Worm (Caenorhabditis elegans): ENCODE data around the gene F13E9.11.

F13E9.11 gene

DNA sequence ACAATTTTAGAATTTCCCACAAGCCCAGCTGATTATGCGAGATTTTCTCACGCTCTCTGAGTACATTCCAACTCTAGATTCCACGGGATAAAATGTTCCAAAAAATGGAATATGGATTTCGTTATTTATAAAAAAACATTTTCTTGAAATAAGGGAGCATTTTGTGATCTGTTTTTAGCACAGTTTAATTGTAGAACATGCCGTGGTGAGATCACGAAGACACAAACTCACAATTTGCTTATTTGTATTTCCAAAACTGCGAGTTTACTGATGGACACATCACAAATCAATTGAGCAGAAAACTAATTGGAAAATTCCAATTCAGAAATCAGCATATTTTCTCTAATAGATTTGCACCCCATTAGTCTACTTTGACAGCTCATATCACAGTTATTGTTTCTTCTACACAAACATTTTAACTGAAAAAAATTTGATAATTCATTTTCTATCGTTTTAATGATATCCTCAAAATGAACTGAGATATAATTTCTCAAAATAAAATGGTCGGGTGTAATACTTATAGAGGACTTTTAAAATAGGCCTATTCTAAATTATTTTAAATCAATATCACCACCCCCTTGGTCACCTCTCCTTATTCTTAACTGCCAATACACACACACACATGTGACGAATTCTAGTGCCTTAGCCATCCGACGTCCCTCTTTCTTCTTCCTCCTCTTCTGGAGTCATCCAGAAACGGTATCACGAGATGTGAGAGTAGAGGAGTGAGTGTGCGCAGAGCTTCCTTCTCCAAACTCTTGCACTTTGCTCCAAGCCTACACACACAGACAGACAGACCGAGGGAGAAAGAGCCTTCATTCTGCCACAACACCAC lies 47.9 kb downstream of the F13E9.11 start:
- TF ChIP-seq ahr-1 (tag; optimal IDR thresholded peaks at IDR 0.05), result peak; percentile 17
- no peak for TF ChIP-seq ceh-6 (GFP tag; optimal IDR thresholded peaks at IDR 0.05)
- TF ChIP-seq zip-5 (tag; optimal IDR thresholded peaks at IDR 0.05), result no peak
- no peak for TF ChIP-seq ets-4 (tag; optimal IDR thresholded peaks at IDR 0.05)
- no peak for TF ChIP-seq nhr-232 (tag; optimal IDR thresholded peaks at IDR 0.05)
- peak; percentile 75 for TF ChIP-seq hlh-30 (tag; optimal IDR thresholded peaks at IDR 0.05; ENCODE audit: insufficient read depth)
- TF ChIP-seq hlh-13 (GFP tag; optimal IDR thresholded peaks at IDR 0.05), result no peak
- no peak for TF ChIP-seq npax-4 (tag; optimal IDR thresholded peaks at IDR 0.05)
- TF ChIP-seq ref-2 (tag; optimal IDR thresholded peaks at IDR 0.05), result no peak
- no peak for TF ChIP-seq ceh-31 (tag; optimal IDR thresholded peaks at IDR 0.05)
- peak; percentile 9 for TF ChIP-seq che-1 (tag; optimal IDR thresholded peaks at IDR 0.05)
- TF ChIP-seq F13H6.1 (tag; optimal IDR thresholded peaks at IDR 0.05), result no peak

DNA sequence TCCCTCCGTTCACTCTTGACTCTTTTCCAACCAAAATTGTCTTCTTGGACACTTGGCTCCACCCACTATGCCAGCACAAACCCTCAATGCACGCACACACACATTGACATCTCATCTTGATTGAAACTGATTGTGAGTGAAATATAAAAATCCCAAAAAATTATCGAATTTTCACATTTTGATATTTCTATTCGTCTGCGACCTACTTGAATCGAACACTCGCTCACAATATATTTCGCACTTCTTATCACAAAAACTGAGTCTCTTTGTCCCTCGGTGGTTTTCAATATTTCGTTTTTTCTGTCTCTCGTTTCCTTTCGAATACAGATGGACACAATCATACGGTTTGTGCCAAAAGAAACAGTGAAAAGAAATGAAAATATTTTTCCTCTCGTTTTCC lies 48.8 kb downstream of the F13E9.11 start:
- TF ChIP-seq pha-2 (tag; optimal IDR thresholded peaks at IDR 0.05) (no peak), madf-2 (tag; optimal IDR thresholded peaks at IDR 0.05) (no peak), lin-11 (tag; optimal IDR thresholded peaks at IDR 0.05) (no peak), gmeb-2 (tag; optimal IDR thresholded peaks at IDR 0.05) (no peak), tbx-2 (tag; optimal IDR thresholded peaks at IDR 0.05) (no peak), nfya-1 (tag; optimal IDR thresholded peaks at IDR 0.05) (no peak), elt-4 (tag; optimal IDR thresholded peaks at IDR 0.05) (no peak), nhr-232 (tag; optimal IDR thresholded peaks at IDR 0.05) (no peak), C08G9.2 (tag; optimal IDR thresholded peaks at IDR 0.05) (no peak)

DNA sequence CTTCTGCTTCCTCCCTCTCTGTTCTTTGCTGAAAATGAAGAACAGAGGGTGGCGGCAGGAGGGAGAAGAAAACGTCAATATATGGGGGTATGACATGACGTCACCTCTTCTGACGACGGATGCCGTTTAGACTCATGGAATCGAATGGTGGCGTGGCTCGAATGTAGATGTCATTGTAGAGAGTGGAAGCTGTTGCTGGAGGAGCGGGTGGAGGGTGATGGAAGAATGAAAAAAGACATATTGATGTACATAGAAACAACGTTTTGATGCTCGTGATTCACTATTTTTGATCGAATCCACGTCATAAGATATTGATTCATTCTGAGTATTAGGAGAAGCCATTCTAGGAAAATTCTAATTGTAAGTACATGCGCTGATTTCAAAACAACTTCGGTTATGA lies 49.9 kb downstream of the F13E9.11 start:
- TF ChIP-seq F13H6.1 (tag; optimal IDR thresholded peaks at IDR 0.05) (no peak), lin-11 (tag; optimal IDR thresholded peaks at IDR 0.05) (no peak), mec-3 (tag; optimal IDR thresholded peaks at IDR 0.05; ENCODE audit: borderline replicate concordance) (no peak), ceh-19 (GFP tag; optimal IDR thresholded peaks at IDR 0.05) (no peak), eyg-1 (tag; optimal IDR thresholded peaks at IDR 0.05) (no peak), elt-4 (tag; optimal IDR thresholded peaks at IDR 0.05) (no peak), unc-55 (GFP tag; optimal IDR thresholded peaks at IDR 0.05) (no peak), tbx-7 (tag; optimal IDR thresholded peaks at IDR 0.05) (no peak), sdc-2 (tag; optimal IDR thresholded peaks at IDR 0.05) (no peak), ceh-45 (GFP tag; IDR thresholded peaks at IDR 0.05) (no peak), ceh-18 (tag; optimal IDR thresholded peaks at IDR 0.05) (no peak), fkh-10 (GFP tag; optimal IDR thresholded peaks at IDR 0.05) (no peak), ceh-9 (tag; optimal IDR thresholded peaks at IDR 0.05) (no peak), unc-42 (tag; optimal IDR thresholded peaks at IDR 0.05) (no peak), tbx-2 (tag; optimal IDR thresholded peaks at IDR 0.05) (no peak)

DNA sequence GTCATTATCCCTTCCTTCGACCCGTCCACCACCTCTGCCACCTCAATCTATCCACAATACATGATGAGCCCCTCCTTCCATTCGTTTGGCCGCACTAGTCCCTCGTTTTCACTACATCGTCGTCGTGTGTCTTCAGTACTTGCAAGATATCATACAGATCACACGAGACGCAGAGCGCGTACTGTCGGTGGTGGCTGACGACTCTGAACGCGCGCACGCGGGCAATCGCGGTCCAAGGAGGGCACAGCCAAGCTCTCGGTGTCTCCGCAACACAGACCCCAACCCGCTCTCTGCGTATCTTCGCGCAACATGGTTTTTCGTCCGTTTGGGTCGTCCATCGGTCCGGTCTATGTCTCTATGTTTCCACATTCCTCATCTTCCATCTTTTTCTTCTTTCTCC lies 51.9 kb downstream of the F13E9.11 start:
- TF ChIP-seq mec-3 (tag; optimal IDR thresholded peaks at IDR 0.05; ENCODE audit: borderline replicate concordance), result no peak
- TF ChIP-seq ceh-22 (tag; optimal IDR thresholded peaks at IDR 0.05), result no peak
- peak; percentile 56 for TF ChIP-seq ceh-34 (tag; optimal IDR thresholded peaks at IDR 0.05)
- TF ChIP-seq ref-2 (tag; optimal IDR thresholded peaks at IDR 0.05), result peak; percentile 68
- no peak for TF ChIP-seq gmeb-2 (tag; optimal IDR thresholded peaks at IDR 0.05)
- TF ChIP-seq unc-55 (GFP tag; optimal IDR thresholded peaks at IDR 0.05), result no peak
- no peak for TF ChIP-seq nhr-11 (tag; optimal IDR thresholded peaks at IDR 0.05)
- no peak for TF ChIP-seq hlh-8 (tag; optimal IDR thresholded peaks at IDR 0.05)
- TF ChIP-seq pqm-1 (tag; optimal IDR thresholded peaks at IDR 0.05), result no peak
- no peak for TF ChIP-seq Y22D7AL.16 (tag; optimal IDR thresholded peaks at IDR 0.05)
- no peak for TF ChIP-seq che-1 (tag; optimal IDR thresholded peaks at IDR 0.05)
- TF ChIP-seq npax-4 (tag; optimal IDR thresholded peaks at IDR 0.05), result no peak
- TF ChIP-seq elt-4 (tag; optimal IDR thresholded peaks at IDR 0.05), result no peak
- peak; percentile 10 for TF ChIP-seq ceh-14 (tag; optimal IDR thresholded peaks at IDR 0.05)
- TF ChIP-seq pros-1 (tag; optimal IDR thresholded peaks at IDR 0.05), result peak; percentile 65
- TF ChIP-seq elt-2 (tag; optimal IDR thresholded peaks at IDR 0.05), result peak; percentile 36
- no peak for TF ChIP-seq K02D7.2 (tag; optimal IDR thresholded peaks at IDR 0.05)
- TF ChIP-seq pha-4 (tag; optimal IDR thresholded peaks at IDR 0.05), result no peak
- no peak for TF ChIP-seq pat-9 (tag; optimal IDR thresholded peaks at IDR 0.05)
- TF ChIP-seq unc-3 (GFP tag; conservative IDR thresholded peaks at IDR 0.05), result no peak
- no peak for TF ChIP-seq unc-3 (tag; optimal IDR thresholded peaks at IDR 0.05)
- TF ChIP-seq pha-2 (tag; optimal IDR thresholded peaks at IDR 0.05), result no peak
- TF ChIP-seq rnt-1 (tag; optimal IDR thresholded peaks at IDR 0.05), result peak; percentile 47
- peak; percentile 43 for TF ChIP-seq ztf-16 (tag; optimal IDR thresholded peaks at IDR 0.05)

Measured in whole organism, late embryonic.